Fruit fly (Drosophila melanogaster): ENCODE measurements around the gene RpL17.

The RpL17 gene

dm6 chrX:6710665-6711064, 33.4 kb downstream of the RpL17 start:
- no peak for TF ChIP-seq noc (tag; optimal IDR thresholded peaks at IDR 0.05)

DNA sequence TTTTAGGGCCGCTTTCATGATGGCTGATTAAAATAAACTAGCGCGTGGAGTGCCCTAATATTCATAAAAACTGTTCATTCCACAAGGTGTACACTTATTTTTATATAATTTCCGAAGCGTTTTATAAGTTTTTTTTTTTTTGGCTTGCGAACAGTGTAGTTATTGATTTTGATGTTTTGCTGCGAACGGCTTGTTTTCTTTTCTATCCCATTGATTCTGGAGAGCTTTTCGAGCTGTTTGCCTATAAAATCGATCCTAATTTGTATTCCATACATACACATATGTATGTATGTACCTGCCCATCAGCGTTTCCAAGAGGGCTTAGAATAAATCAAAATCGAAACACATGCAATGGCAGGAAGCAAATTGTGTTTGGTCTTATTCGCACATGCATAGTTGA, 33.8 kb downstream of the RpL17 start:
- TF ChIP-seq noc (tag; optimal IDR thresholded peaks at IDR 0.05), result no peak

dm6 chrX:6709252-6710037, 34.6 kb downstream of the RpL17 start:
- no peak for TF ChIP-seq noc (tag; optimal IDR thresholded peaks at IDR 0.05)

dm6 chrX:6708580-6709199, 35.3 kb downstream of the RpL17 start:
- TF ChIP-seq noc (tag; optimal IDR thresholded peaks at IDR 0.05), result no peak

- TF ChIP-seq noc (tag; optimal IDR thresholded peaks at IDR 0.05), result no peak
These were observed 35.9 kb downstream of the RpL17 start for dm6 chrX:6708138-6708537.

DNA sequence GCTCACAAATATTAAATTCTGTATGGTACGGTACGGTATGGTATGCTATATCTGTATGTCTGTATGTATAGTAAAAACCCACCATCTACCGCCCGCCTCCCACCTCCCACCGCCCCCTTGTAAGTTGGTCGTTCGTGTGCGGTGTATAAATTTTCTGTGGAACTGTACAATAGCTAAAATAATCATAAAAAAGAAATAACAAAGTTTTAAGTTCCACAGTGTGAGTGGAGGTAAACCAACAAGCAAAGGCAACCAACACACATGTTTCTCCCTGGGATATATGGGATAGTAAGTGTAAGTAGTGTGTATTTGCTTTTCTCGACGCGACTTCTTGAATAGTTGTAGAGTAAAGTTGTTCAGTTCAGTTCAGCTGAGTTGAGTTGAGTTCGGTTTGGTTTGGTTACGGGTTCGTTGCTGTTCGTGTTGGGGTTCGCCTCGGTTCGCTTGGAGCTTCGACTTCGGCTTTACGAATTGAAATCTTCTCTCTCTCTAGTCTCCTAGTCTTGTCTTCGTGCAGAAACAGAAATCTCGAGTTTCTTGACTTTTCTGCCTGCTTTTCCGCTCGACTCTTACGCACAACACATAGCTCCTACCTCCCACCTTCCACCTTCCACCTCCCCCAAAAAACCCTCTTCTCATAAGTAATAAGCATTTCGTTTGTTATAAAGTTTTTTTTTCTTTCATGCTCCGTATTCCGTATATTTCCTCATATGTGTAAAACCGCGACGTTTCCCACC, 37.3 kb downstream of the RpL17 start:
- peak; percentile 13 for TF ChIP-seq noc (tag; optimal IDR thresholded peaks at IDR 0.05)

dm6 chrX:6705890-6706289, 38.1 kb downstream of the RpL17 start:
- no peak for TF ChIP-seq noc (tag; optimal IDR thresholded peaks at IDR 0.05)

DNA sequence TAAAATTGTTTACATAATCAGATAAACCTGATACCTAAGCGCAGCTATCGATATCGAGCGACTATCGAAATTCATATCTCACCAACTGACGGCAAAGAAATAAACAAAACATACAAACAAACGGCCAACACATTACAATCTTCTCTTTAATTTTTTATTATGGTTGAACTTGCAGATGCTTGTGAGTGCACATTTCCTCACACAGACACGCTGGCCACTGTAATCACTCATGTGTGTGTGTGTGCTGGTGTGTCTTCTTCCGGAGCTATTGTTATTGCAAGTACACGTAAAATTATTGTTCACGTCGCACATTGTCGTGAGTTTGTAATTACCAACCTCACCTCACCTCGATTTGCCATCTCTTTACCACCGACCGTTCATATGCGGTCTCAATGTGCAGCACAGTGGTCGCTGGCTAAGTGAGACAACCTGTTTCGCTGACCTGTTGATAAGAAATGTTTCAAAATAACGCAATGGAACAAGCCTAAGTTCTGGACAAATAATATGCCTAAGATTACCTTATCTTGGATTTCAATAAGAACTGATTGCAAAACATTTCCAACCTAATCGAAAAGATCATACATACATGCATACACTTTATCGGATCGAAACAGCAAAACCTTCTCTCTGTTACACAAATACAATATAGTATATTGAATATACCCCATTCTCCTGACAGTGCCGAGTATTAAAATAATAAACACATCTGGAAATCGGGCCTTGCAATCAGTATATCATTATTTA, 38.8 kb downstream of the RpL17 start:
- peak; percentile 39 for TF ChIP-seq noc (tag; optimal IDR thresholded peaks at IDR 0.05)

dm6 chrX:6703957-6704356, 40.1 kb downstream of the RpL17 start:
- no peak for TF ChIP-seq noc (tag; optimal IDR thresholded peaks at IDR 0.05)

DNA sequence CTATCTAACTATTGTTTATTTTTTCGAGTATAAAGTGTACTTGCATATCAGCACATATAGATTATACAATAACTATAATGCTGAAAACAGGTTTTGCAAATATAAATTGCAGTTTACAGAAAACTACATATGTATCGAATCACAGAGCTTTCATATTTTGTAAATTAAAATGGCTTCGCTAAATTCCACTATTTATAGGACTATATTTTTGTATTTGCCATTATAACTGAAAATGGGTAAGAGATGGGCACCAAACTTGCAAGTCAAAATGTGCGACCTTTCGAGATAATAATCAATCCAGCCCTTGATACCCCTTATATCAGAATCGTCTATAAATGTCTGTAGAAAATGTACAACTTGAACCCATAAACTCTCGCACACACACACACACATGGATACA, 40.8 kb downstream of the RpL17 start:
- no peak for TF ChIP-seq noc (tag; optimal IDR thresholded peaks at IDR 0.05)

- TF ChIP-seq noc (tag; optimal IDR thresholded peaks at IDR 0.05), result no peak
These were observed 41.4 kb downstream of the RpL17 start for dm6 chrX:6702591-6702990.

DNA sequence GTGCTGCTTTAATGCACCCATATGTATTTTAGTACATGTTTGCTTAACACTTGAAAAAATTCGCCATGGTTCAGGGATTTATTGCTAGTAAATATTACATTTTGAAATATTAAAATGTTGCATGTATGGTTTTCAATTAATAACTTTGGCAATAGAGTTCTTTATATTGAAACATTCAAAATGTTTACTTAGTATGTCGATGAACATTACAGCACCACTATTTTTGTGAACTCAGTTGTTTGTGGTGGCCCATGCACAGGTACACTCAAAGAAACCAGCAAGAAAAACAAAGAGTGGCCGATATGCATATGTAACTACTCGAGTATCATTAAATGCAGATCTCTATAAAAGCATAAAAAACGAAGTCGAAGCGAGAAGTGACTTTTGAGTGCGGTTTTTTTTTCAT, 42.0 kb downstream of the RpL17 start:
- no peak for TF ChIP-seq noc (tag; optimal IDR thresholded peaks at IDR 0.05)

DNA sequence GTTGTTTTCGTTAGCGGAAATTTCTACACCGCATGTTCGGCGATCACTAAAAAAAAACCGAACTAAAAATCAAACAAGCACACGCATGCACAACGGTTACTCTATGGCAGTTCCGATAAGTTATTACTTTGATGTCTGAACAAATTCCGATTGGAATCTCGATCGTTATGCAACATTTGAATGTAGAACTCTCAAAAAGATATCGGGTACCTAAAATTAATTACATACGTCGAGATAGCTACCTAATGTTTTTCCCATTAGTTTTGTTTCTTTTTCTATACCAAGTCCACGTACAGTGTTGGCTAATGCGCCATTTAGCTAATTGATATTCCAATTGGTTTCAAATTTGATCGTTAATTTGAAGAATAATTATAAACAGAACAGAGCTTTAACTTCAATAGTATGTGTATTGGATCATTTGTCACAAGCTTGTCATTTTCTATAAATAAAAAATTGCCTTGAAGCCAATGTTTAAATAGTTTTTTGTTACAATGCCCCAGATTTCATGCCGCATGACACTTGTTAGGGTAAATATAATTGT, 43.0 kb downstream of the RpL17 start:
- TF ChIP-seq noc (tag; optimal IDR thresholded peaks at IDR 0.05), result no peak

DNA sequence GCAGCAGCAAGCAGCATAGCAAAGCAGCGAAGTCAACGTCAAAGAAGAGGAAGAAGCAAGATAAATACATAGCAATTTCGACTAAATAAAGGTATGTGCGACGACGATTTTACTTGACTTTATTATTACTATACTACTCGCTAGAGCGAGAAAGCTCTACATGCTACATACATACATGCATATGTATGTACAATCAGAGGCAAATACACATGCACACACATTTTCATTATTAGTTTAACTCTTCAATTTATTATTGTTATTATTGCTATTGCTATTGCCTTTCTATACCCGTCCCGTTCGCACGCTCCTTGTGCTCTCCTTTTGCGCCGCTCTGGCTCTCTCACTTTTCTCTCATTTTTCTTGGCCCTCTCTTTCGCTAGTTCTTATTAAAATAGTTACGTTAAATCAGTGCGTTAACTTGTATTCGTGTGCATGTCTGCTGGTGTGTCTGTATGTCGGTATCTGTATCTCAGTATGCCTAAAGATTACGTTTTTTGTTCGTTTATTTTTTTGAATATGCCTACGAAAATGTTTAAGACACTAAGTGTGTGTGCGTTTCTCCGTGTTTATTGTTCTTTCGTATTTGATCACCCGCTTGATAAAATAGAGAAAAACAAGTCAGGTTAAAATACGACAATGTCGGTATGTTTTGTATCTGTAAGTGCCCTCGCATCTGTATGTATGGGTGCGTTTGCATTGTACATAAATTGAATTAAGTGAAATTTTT, 43.6 kb downstream of the RpL17 start:
- no peak for TF ChIP-seq noc (tag; optimal IDR thresholded peaks at IDR 0.05)

DNA sequence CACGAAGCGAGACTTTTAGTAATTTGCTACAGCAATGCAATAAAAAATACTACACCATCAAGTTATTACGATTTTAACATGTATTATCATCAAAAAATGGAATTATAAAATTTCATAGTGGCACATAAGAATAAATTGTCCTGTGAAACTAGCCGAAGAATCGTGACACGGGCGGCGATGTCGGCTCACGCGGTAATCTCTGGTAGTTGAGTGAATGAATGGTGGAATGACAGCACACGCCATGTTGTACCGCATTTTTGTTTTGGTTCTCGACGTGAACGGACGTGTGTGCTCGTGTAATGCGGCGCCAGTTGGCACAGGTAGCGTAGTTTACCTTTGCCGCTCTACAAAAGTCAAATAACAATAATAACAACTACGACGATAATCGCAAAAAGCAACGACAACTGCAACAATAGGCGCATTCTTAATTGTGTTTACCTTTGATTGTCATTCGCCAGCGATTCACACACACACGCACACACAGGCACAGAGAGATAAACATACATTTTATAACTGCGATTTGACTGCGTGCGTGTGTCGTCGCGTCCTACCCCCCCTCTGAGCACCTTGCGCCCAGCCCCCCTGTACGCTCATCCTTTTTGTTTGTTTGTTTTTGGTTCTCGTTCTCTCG, 44.7 kb downstream of the RpL17 start, which contains the start of gene CG14441:
CG14441 (plus strand) TSS at position 254 of the 631 bp plus-strand sequence.
- peak; percentile 86 for TF ChIP-seq noc (tag; optimal IDR thresholded peaks at IDR 0.05)

Measured in whole organism, larva.